Fruit fly (Drosophila melanogaster) whole organism, embryonic: ENCODE results near the gene CG4462.

Source experiments
- CG10267 ChIP-seq: fragments of 200-800 bp; sonication (Bioruptor generic); optimal IDR thresholded peaks from 2 replicates; lab custom pipeline; 2018; ENCODE audit warnings: missing biosample characterization, mild to moderate bottlenecking, missing genetic modification characterization, moderate library complexity
- CG10462 ChIP-seq: fragments of 200-800 bp; sonication (Bioruptor generic); optimal IDR thresholded peaks from 2 replicates; lab custom pipeline; 2016; ENCODE audit warnings: missing biosample characterization, missing genetic modification characterization
- CG10959 ChIP-seq: fragments of 200-800 bp; sonication (Bioruptor generic); IDR thresholded peaks from 2 replicates; pipeline ENCODE4 v1.3.6; 2022; ENCODE audit warnings: missing biosample characterization, missing genetic modification characterization
- CG11504 ChIP-seq: fragments of 200-800 bp; sonication (Bioruptor generic); optimal IDR thresholded peaks from 3 replicates; lab custom pipeline; 2019; ENCODE audit warnings: missing biosample characterization, mild to moderate bottlenecking, missing genetic modification characterization, moderate library complexity
- CG13287 ChIP-seq: fragments of 200-800 bp; sonication (Bioruptor generic); IDR thresholded peaks from 2 replicates; pipeline ENCODE4 v1.3.6; 2022; ENCODE audit warnings: missing biosample characterization, missing genetic modification characterization; ENCODE audit not compliant: partially characterized antibody
- CG1603 ChIP-seq: fragments of 200-800 bp; sonication (Bioruptor generic); optimal IDR thresholded peaks from 2 replicates; lab custom pipeline; 2019; ENCODE audit warnings: missing biosample characterization, mild to moderate bottlenecking, missing genetic modification characterization, moderate library complexity
- CG16815 ChIP-seq: fragments of 200-800 bp; sonication (Bioruptor generic); optimal IDR thresholded peaks from 3 replicates; lab custom pipeline; 2017; ENCODE audit warnings: missing biosample characterization, mild to moderate bottlenecking, missing genetic modification characterization
- CG17186 ChIP-seq: fragments of 200-800 bp; sonication (Bioruptor generic); optimal IDR thresholded peaks from 3 replicates; lab custom pipeline; 2017; ENCODE audit warnings: missing biosample characterization, missing genetic modification reagents, missing genetic modification characterization
- CG17361 ChIP-seq: fragments of 200-800 bp; sonication (Bioruptor generic); IDR thresholded peaks from 3 replicates; pipeline ENCODE4 v1.3.6; 2022; ENCODE audit warnings: missing biosample characterization, missing genetic modification characterization
- CG18262 ChIP-seq: fragments of 200-800 bp; optimal IDR thresholded peaks from 3 replicates; lab custom pipeline; 2019; ENCODE audit warnings: missing biosample characterization, mild to moderate bottlenecking, missing genetic modification characterization, moderate library complexity
- CG2120 ChIP-seq: fragments of 200-800 bp; sonication (Bioruptor generic); optimal IDR thresholded peaks from 3 replicates; lab custom pipeline; 2016; ENCODE audit warnings: missing biosample characterization, missing genetic modification characterization
- CG2202 ChIP-seq: fragments of 200-800 bp; sonication (Bioruptor generic); optimal IDR thresholded peaks from 2 replicates; lab custom pipeline; 2018; ENCODE audit warnings: missing biosample characterization, mild to moderate bottlenecking, missing genetic modification characterization
- CG2889 ChIP-seq: fragments of 200-800 bp; sonication (Bioruptor generic); IDR thresholded peaks from 3 replicates; pipeline ENCODE4 v1.3.6; 2022; ENCODE audit warnings: missing biosample characterization, missing genetic modification characterization
- CG31441 ChIP-seq: fragments of 200-800 bp; sonication (Bioruptor generic); IDR thresholded peaks from 2 replicates; pipeline ENCODE4 v1.3.6; 2022; ENCODE audit warnings: missing biosample characterization, missing genetic modification characterization
- CG4404 ChIP-seq: fragments of 200-800 bp; sonication (Bioruptor generic); IDR thresholded peaks from 2 replicates; pipeline ENCODE4 v1.3.6; 2022; ENCODE audit warnings: missing biosample characterization, missing genetic modification characterization
- CG4424 ChIP-seq: fragments of 200-800 bp; sonication (Bioruptor generic); optimal IDR thresholded peaks from 3 replicates; lab custom pipeline; 2016; ENCODE audit warnings: missing biosample characterization, missing genetic modification characterization
- CG7271 ChIP-seq: fragments of 200-800 bp; sonication (Bioruptor generic); optimal IDR thresholded peaks from 2 replicates; lab custom pipeline; 2018; ENCODE audit warnings: missing biosample characterization, mild to moderate bottlenecking, missing genetic modification characterization, moderate library complexity
- CG7745 ChIP-seq: fragments of 200-800 bp; sonication (Bioruptor generic); optimal IDR thresholded peaks from 2 replicates; lab custom pipeline; 2018; ENCODE audit warnings: missing biosample characterization, mild to moderate bottlenecking, missing genetic modification characterization, moderate library complexity
- CG7839 ChIP-seq: fragments of 200-800 bp; sonication (Bioruptor generic); optimal IDR thresholded peaks from 3 replicates; lab custom pipeline; 2018; ENCODE audit warnings: missing biosample characterization, mild to moderate bottlenecking, missing genetic modification characterization, moderate library complexity
- CG8765 ChIP-seq: fragments of 200-800 bp; sonication (Bioruptor generic); IDR thresholded peaks from 2 replicates; pipeline ENCODE4 v1.3.6; 2022; ENCODE audit warnings: missing biosample characterization, missing genetic modification characterization
- CG9727 ChIP-seq: fragments of 200-800 bp; sonication (Bioruptor generic); optimal IDR thresholded peaks from 3 replicates; lab custom pipeline; 2017; ENCODE audit warnings: missing biosample characterization, mild to moderate bottlenecking, missing genetic modification characterization
- Dek ChIP-seq: fragments of 200-800 bp; sonication (Bioruptor generic); optimal IDR thresholded peaks from 3 replicates; lab custom pipeline; 2019; ENCODE audit warnings: missing biosample characterization, mild to moderate bottlenecking, missing genetic modification characterization, moderate library complexity
- Dfd ChIP-seq, 2 experiments: fragments of >200 bp; optimal IDR thresholded peaks; 2 replicates each; lab custom pipeline; 2017; ENCODE audit warnings: missing biosample characterization in 2 of 2, missing genetic modification characterization in 2 of 2
- Ets65A ChIP-seq: fragments of 200-800 bp; sonication (Bioruptor generic); peaks from one replicate; lab custom pipeline; 2016; ENCODE audit warnings: missing biosample characterization, missing genetic modification characterization
- Fer2 ChIP-seq: fragments of 200-800 bp; sonication (Bioruptor generic); optimal IDR thresholded peaks from 2 replicates; lab custom pipeline; 2018; ENCODE audit warnings: missing biosample characterization, mild to moderate bottlenecking, missing genetic modification characterization, moderate library complexity
- Fer3 ChIP-seq: fragments of 200-800 bp; sonication (Bioruptor generic); optimal IDR thresholded peaks from 2 replicates; lab custom pipeline; 2018; ENCODE audit warnings: missing biosample characterization, mild to moderate bottlenecking, missing genetic modification characterization, moderate library complexity
- Kr ChIP-seq: fragments of 200-800 bp; sonication (Bioruptor generic); optimal IDR thresholded peaks from 2 replicates; lab custom pipeline; 2017; ENCODE audit warnings: missing biosample characterization, mild to moderate bottlenecking, missing genetic modification characterization
- MBD-R2 ChIP-seq: fragments of 200-800 bp; sonication (Bioruptor generic); IDR thresholded peaks from 2 replicates; pipeline ENCODE4 v1.3.6; 2022; ENCODE audit warnings: missing biosample characterization, missing genetic modification characterization
- Nf-YB ChIP-seq: fragments of 200-800 bp; sonication (Bioruptor generic); optimal IDR thresholded peaks from 3 replicates; lab custom pipeline; 2019; ENCODE audit warnings: missing biosample characterization, mild to moderate bottlenecking, missing genetic modification characterization, moderate library complexity
- Sin3A ChIP-seq: fragments of >200 bp; optimal IDR thresholded peaks from 2 replicates; lab custom pipeline; 2018
- Spps ChIP-seq: fragments of 200-800 bp; sonication (Bioruptor generic); optimal IDR thresholded peaks from 2 replicates; lab custom pipeline; 2018; ENCODE audit warnings: missing biosample characterization, mild to moderate bottlenecking, missing genetic modification characterization
- Trl ChIP-seq, 3 experiments: fragments of >200 bp in 2 of 3; fragments of 200-800 bp in 1 of 3; sonication (Bioruptor generic) in 1 of 3; optimal IDR thresholded peaks; 2 replicates in 1 of 3; 3 replicates in 2 of 3; lab custom pipeline; 2016 to 2017; ENCODE audit warnings: missing biosample characterization in 1 of 3, missing genetic modification characterization in 1 of 3
- Xbp1 ChIP-seq: fragments of 200-800 bp; sonication (Bioruptor generic); optimal IDR thresholded peaks from 3 replicates; lab custom pipeline; 2016; ENCODE audit warnings: missing biosample characterization, mild to moderate bottlenecking, missing genetic modification characterization
- ara ChIP-seq: fragments of 200-800 bp; sonication (Bioruptor generic); IDR thresholded peaks from 2 replicates; pipeline ENCODE4 v1.3.6; 2022; ENCODE audit warnings: missing biosample characterization, missing genetic modification characterization
- bsh ChIP-seq, 2 experiments: fragments of 200-800 bp; sonication (Bioruptor generic); optimal IDR thresholded peaks; 2 replicates each; lab custom pipeline; 2017 to 2018; ENCODE audit warnings: mild to moderate bottlenecking in 2 of 2, missing biosample characterization in 2 of 2, missing genetic modification characterization in 2 of 2, moderate library complexity in 1 of 2
- fu2 ChIP-seq: fragments of 200-800 bp; sonication (Bioruptor generic); optimal IDR thresholded peaks from 2 replicates; lab custom pipeline; 2016; ENCODE audit warnings: missing biosample characterization, missing genetic modification characterization
- jigr1 ChIP-seq: fragments of 200-800 bp; sonication (Bioruptor generic); IDR thresholded peaks from 3 replicates; pipeline ENCODE4 v1.3.6; 2022; ENCODE audit warnings: missing biosample characterization, missing genetic modification characterization
- lbe ChIP-seq: fragments of 200-800 bp; sonication (Bioruptor generic); optimal IDR thresholded peaks from 2 replicates; lab custom pipeline; 2016; ENCODE audit warnings: missing biosample characterization, mild to moderate bottlenecking, missing genetic modification characterization
- lmd ChIP-seq: fragments of 200-800 bp; sonication (Bioruptor generic); IDR thresholded peaks from 2 replicates; pipeline ENCODE4 v1.3.6; 2022; ENCODE audit warnings: missing biosample characterization, missing genetic modification characterization
- lola ChIP-seq, 3 experiments: fragments of >200 bp in 2 of 3; fragments of 200-800 bp in 1 of 3; sonication (Bioruptor generic) in 1 of 3; optimal IDR thresholded peaks; 2 replicates each; lab custom pipeline; 2017 to 2019; ENCODE audit warnings: missing biosample characterization in 3 of 3, missing genetic modification characterization in 3 of 3, mild to moderate bottlenecking in 1 of 3, moderate library complexity in 1 of 3
- pb ChIP-seq: fragments of 200-800 bp; sonication (Bioruptor generic); optimal IDR thresholded peaks from 3 replicates; lab custom pipeline; 2016; ENCODE audit warnings: missing biosample characterization, missing genetic modification characterization
- rib ChIP-seq: fragments of 200-800 bp; sonication (Bioruptor generic); IDR thresholded peaks from 2 replicates; pipeline ENCODE4 v1.3.6; 2022; ENCODE audit warnings: missing biosample characterization, missing genetic modification characterization
- row ChIP-seq: fragments of 200-800 bp; sonication (Bioruptor generic); IDR thresholded peaks from 3 replicates; pipeline ENCODE4 v1.3.6; 2022; ENCODE audit warnings: missing biosample characterization, missing genetic modification characterization
- so ChIP-seq: fragments of 200-800 bp; sonication (Bioruptor generic); IDR thresholded peaks from 3 replicates; pipeline ENCODE4 v1.3.6; 2022; ENCODE audit warnings: missing biosample characterization, missing genetic modification characterization
- tgo ChIP-seq: fragments of 200-800 bp; sonication (Bioruptor generic); IDR thresholded peaks from 3 replicates; pipeline ENCODE4 v1.3.6; 2022; ENCODE audit warnings: missing biosample characterization, missing genetic modification characterization
- tin ChIP-seq: fragments of 200-800 bp; sonication (Bioruptor generic); optimal IDR thresholded peaks from 3 replicates; lab custom pipeline; 2016; ENCODE audit warnings: missing biosample characterization, missing genetic modification characterization
- tll ChIP-seq, 2 experiments: fragments of 200-800 bp in 1 of 2; fragments of >200 bp in 1 of 2; sonication (Bioruptor generic) in 1 of 2; optimal IDR thresholded peaks; 2 replicates each; lab custom pipeline; 2017 to 2019; ENCODE audit warnings: missing biosample characterization in 2 of 2, missing genetic modification characterization in 2 of 2, mild to moderate bottlenecking in 1 of 2, moderate library complexity in 1 of 2
- tup ChIP-seq: fragments of 200-800 bp; sonication (Bioruptor generic); optimal IDR thresholded peaks from 2 replicates; lab custom pipeline; 2016; ENCODE audit warnings: missing biosample characterization, mild to moderate bottlenecking, missing genetic modification characterization, moderate library complexity
- twi ChIP-seq: fragments of 200-800 bp; optimal IDR thresholded peaks from 2 replicates; lab custom pipeline; 2019; ENCODE audit warnings: missing biosample characterization, mild to moderate bottlenecking, missing genetic modification characterization, moderate library complexity
- usp ChIP-seq: fragments of >200 bp; optimal IDR thresholded peaks from 2 replicates; lab custom pipeline; 2017; ENCODE audit warnings: missing biosample characterization, missing genetic modification characterization

CG4462 gene

dm6 chr3R:19905932-19906439, 19.2 kb downstream of the CG4462 start (continued):
- TF ChIP-seq row (GFP tag; lab: Robert Waterston, UW) = peak; percentile 94
- peak; percentile 68 for TF ChIP-seq CG9727 (GFP tag; lab: Kevin White, UChicago)
- TF ChIP-seq CG2202 (tag; lab: Kevin White, UChicago) = peak; percentile 28
- TF ChIP-seq tgo (GFP tag; lab: Robert Waterston, UW) = peak; percentile 84
- peak; percentile 84 for TF ChIP-seq Fer3 (tag; lab: Kevin White, UChicago)
- TF ChIP-seq pb = peak; percentile 63
- TF ChIP-seq CG16815 (GFP tag; lab: Kevin White, UChicago) = peak; percentile 68
- no peak for TF ChIP-seq Sin3A (lab: Kevin White, UChicago)
- TF ChIP-seq ara (GFP tag; lab: Robert Waterston, UW) = peak; percentile 72
- no peak for TF ChIP-seq CG13287 (GFP tag; lab: Robert Waterston, UW)
- peak; percentile 59 for TF ChIP-seq Dek (tag; lab: Kevin White, UChicago)
- peak; percentile 89 for TF ChIP-seq lmd (GFP tag; lab: Robert Waterston, UW)
- peak; percentile 86 for TF ChIP-seq so (GFP tag; lab: Robert Waterston, UW)
- TF ChIP-seq CG7745 (tag; lab: Kevin White, UChicago) = no peak
- peak; percentile 48; the same call in 2 of the 3 replicates for TF ChIP-seq CG2889 (GFP tag; lab: Robert Waterston, UW)
- peak; percentile 30 for TF ChIP-seq Fer2 (tag; lab: Kevin White, UChicago)
- TF ChIP-seq CG4404 = peak; percentile 66
- TF ChIP-seq lola (GFP tag; optimal IDR thresholded peaks at IDR 0.05; lab: Kevin White, UChicago) = peak in 1 of 3 experiments; percentile 38
- TF ChIP-seq CG31441 (GFP tag; lab: Robert Waterston, UW) = peak; percentile 82
- peak; percentile 73 for TF ChIP-seq rib
- TF ChIP-seq CG17361 (GFP tag; lab: Robert Waterston, UW) = peak; percentile 70
- peak; percentile 47 for TF ChIP-seq tup (GFP tag; lab: Kevin White, UChicago)
- no peak for TF ChIP-seq Dfd (GFP tag; optimal IDR thresholded peaks at IDR 0.05; lab: Kevin White, UChicago)
- no peak for TF ChIP-seq Kr (GFP tag; lab: Kevin White, UChicago)
- peak; percentile 87 for TF ChIP-seq CG1603 (tag; lab: Kevin White, UChicago)
- peak; percentile 97 for TF ChIP-seq Ets65A (GFP tag; lab: Kevin White, UChicago)
- peak; percentile 57 for TF ChIP-seq Nf-YB (GFP tag; lab: Kevin White, UChicago)
- TF ChIP-seq usp (GFP tag; lab: Kevin White, UChicago) = no peak
- TF ChIP-seq CG17186 (GFP tag; lab: Kevin White, UChicago) = peak; percentile 49
- TF ChIP-seq CG2120 (GFP tag; lab: Kevin White, UChicago) = peak; percentile 94
- peak; percentile 62 for TF ChIP-seq CG4424 (GFP tag; lab: Kevin White, UChicago)
- TF ChIP-seq CG18262 (tag; lab: Kevin White, UChicago) = peak; percentile 72
- peak; percentile 76 for TF ChIP-seq lbe (GFP tag; lab: Kevin White, UChicago)
- no peak for TF ChIP-seq tll (GFP tag; optimal IDR thresholded peaks at IDR 0.05; lab: Kevin White, UChicago)
- TF ChIP-seq bsh (GFP tag; optimal IDR thresholded peaks at IDR 0.05; lab: Kevin White, UChicago) = peak; percentile 34 to 81
- TF ChIP-seq CG8765 (GFP tag; lab: Robert Waterston, UW) = peak; percentile 50; the same call in 1 of the 2 replicates
- TF ChIP-seq Spps = peak; percentile 13
- peak; percentile 75 for TF ChIP-seq CG10462 (GFP tag; lab: Kevin White, UChicago)
- peak; percentile 44 for TF ChIP-seq CG10267
- peak; percentile 76 for TF ChIP-seq CG11504
- peak; percentile 78 for TF ChIP-seq CG7839 (tag; lab: Kevin White, UChicago)
- TF ChIP-seq Xbp1 (GFP tag; lab: Kevin White, UChicago) = peak; percentile 87
- peak; percentile 29; the same call in 1 of the 2 replicates for TF ChIP-seq CG10959 (GFP tag; lab: Robert Waterston, UW)
- no peak for TF ChIP-seq CG7271
- TF ChIP-seq tin = peak; percentile 61
- TF ChIP-seq jigr1 (GFP tag; lab: Robert Waterston, UW) = peak; percentile 70; the same call in 2 of the 3 replicates
- TF ChIP-seq Trl (optimal IDR thresholded peaks at IDR 0.05; lab: Kevin White, UChicago) = no peak
- TF ChIP-seq Trl (GFP tag; optimal IDR thresholded peaks at IDR 0.05; lab: Kevin White, UChicago) = peak; percentile 76
- peak; percentile 20 for TF ChIP-seq twi (tag; lab: Kevin White, UChicago)
- TF ChIP-seq MBD-R2 (GFP tag; lab: Robert Waterston, UW) = peak; percentile 60; the same call in 1 of the 2 replicates
- peak; percentile 83 for TF ChIP-seq fu2 (GFP tag; lab: Kevin White, UChicago)
